Fruit fly (Drosophila melanogaster): Measurements from ENCODE around the gene Men-b.

DNA sequence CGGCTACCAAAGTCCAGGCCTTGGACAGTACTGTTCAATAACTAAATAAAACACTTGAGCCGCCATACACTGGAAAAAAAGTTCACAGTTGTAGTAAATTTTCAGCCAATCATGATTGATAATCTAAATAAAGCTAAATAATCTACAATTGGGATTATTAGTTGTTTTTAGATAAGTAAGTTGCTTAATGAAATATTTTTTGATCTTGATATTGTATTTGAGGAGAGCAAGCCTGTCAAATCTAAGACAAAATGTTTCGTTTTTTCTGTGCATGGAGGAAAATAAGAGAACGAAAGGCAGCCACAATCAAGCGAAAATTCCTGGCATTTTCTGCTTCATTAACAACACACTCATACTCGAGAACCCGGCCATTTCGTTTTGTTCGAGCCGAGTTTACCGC, 19.7 kb downstream of the Men-b start:
- TF ChIP-seq PHDP (tag; optimal IDR thresholded peaks at IDR 0.05) (no peak), Fer2 (tag; optimal IDR thresholded peaks at IDR 0.05) (no peak), gsb-n (tag; optimal IDR thresholded peaks at IDR 0.05) (no peak)

Data from whole organism, embryonic.